Fruit fly (Drosophila melanogaster): ENCODE results near the gene Pfdn1.

Gene Pfdn1

dm6 chr2L:6047528-6048160, 21.2 kb upstream of the Pfdn1 start, which contains the start of gene IPIP (continued):
- TF ChIP-seq hkb (optimal IDR thresholded peaks at IDR 0.05) (no peak), hkb (GFP tag; IDR thresholded peaks at IDR 0.05) (peak; percentile 34; the same call in 1 of the 2 replicates), CG6272 (GFP tag; IDR thresholded peaks at IDR 0.05) (peak; percentile 63), Oli (tag; optimal IDR thresholded peaks at IDR 0.05) (no peak), mirr (GFP tag; optimal IDR thresholded peaks at IDR 0.05) (peak; percentile 58), Spps (tag; optimal IDR thresholded peaks at IDR 0.05) (no peak), CG17328 (GFP tag; IDR thresholded peaks at IDR 0.05) (peak; percentile 55; the same call in 1 of the 2 replicates), ATbp (GFP tag; optimal IDR thresholded peaks at IDR 0.05) (peak; percentile 25), CG6813 (GFP tag; optimal IDR thresholded peaks at IDR 0.05) (no peak), CG32532 (GFP tag; IDR thresholded peaks at IDR 0.05) (peak; percentile 67), CG10267 (tag; optimal IDR thresholded peaks at IDR 0.05) (peak; percentile 13), Xbp1 (GFP tag; optimal IDR thresholded peaks at IDR 0.05) (peak; percentile 47), sim (GFP tag; IDR thresholded peaks at IDR 0.05) (0 out of 2 replicates have a peak, but pooled peaks have one; percentile 31), Sox102F (GFP tag; optimal IDR thresholded peaks at IDR 0.05) (no peak), CG1603 (tag; optimal IDR thresholded peaks at IDR 0.05) (peak; percentile 66), Med (GFP tag) (peak; percentile 91), tup (GFP tag; optimal IDR thresholded peaks at IDR 0.05) (no peak), CG3281 (GFP tag; optimal IDR thresholded peaks at IDR 0.05) (peak; percentile 7), HLHmδ (GFP tag; optimal IDR thresholded peaks at IDR 0.05) (peak; percentile 3), CG34376 (GFP tag; optimal IDR thresholded peaks at IDR 0.05) (peak; percentile 24), slbo (GFP tag; IDR thresholded peaks at IDR 0.05) (peak; percentile 66), Ptx1 (GFP tag; IDR thresholded peaks at IDR 0.05) (peak; percentile 47), CG7963 (GFP tag; IDR thresholded peaks at IDR 0.05; ENCODE audit: partially characterized antibody) (peak; percentile 82), NFAT (GFP tag; IDR thresholded peaks at IDR 0.05) (peak; percentile 82), Scr (GFP tag; IDR thresholded peaks at IDR 0.05; ENCODE audit: partially characterized antibody) (peak; percentile 79), gro (GFP tag; optimal IDR thresholded peaks at IDR 0.05) (peak; percentile 7), CG30431 (GFP tag; optimal IDR thresholded peaks at IDR 0.05) (no peak), gem (tag; optimal IDR thresholded peaks at IDR 0.05) (no peak), CG9437 (GFP tag; optimal IDR thresholded peaks at IDR 0.05) (peak; percentile 6), Jarid2 (GFP tag; optimal IDR thresholded peaks at IDR 0.05) (no peak), Ets65A (GFP tag) (peak; percentile 95), CG17186 (GFP tag; optimal IDR thresholded peaks at IDR 0.05) (peak; percentile 49), CG14710 (tag; optimal IDR thresholded peaks at IDR 0.05) (peak; percentile 99), E2f1 (GFP tag; IDR thresholded peaks at IDR 0.05) (0 out of 2 replicates have a peak, but pooled peaks have one; percentile 7), ci (GFP tag; IDR thresholded peaks at IDR 0.05) (peak; percentile 79), CG8359 (GFP tag; optimal IDR thresholded peaks at IDR 0.05; ENCODE audit: borderline replicate concordance) (no peak), ara (GFP tag; IDR thresholded peaks at IDR 0.05) (peak; percentile 32; the same call in 1 of the 2 replicates), CG17912 (GFP tag; optimal IDR thresholded peaks at IDR 0.05) (no peak), row (GFP tag; IDR thresholded peaks at IDR 0.05) (peak; percentile 48; the same call in 2 of the 3 replicates), slp2 (GFP tag; optimal IDR thresholded peaks at IDR 0.05) (no peak), CG18619 (GFP tag; optimal IDR thresholded peaks at IDR 0.05) (peak; percentile 4), CG10979 (tag; optimal IDR thresholded peaks at IDR 0.05) (peak; percentile 0), CG8924 (tag; optimal IDR thresholded peaks at IDR 0.05) (peak; percentile 17), bsh (GFP tag; optimal IDR thresholded peaks at IDR 0.05) (peak in 1 of 2 experiments; percentile 3), CG13424 (tag; optimal IDR thresholded peaks at IDR 0.05) (peak; percentile 17), Eip74EF (GFP tag; optimal IDR thresholded peaks at IDR 0.05) (no peak), CG16813 (GFP tag; IDR thresholded peaks at IDR 0.05; ENCODE audit: partially characterized antibody) (peak; percentile 87), CG10565 (GFP tag; optimal IDR thresholded peaks at IDR 0.05) (no peak)

All from whole organism, embryonic.